Worm (Caenorhabditis elegans): Measurements from ENCODE around the gene cic-1.

DNA sequence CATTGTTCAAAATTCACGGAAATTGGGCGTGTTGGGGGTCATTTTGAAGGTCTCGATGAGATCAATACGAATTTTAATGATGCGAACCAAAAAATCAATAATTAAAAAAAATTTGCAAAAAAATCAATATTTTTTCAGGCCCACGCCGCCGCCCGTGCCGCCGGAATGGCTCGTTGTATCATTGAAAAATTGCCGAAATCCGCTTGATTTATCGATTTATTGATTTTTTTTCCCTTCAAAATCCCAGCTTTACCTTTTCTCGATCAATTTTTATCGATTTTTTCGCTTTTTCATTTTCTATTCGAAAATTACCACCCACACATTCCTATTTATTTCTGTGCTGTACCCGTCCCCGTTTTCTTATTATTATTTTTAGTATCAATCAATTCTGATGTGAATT is 16.7 kb downstream of the cic-1 start:
- TF ChIP-seq pha-4 (tag; optimal IDR thresholded peaks at IDR 0.05) (no peak), fkh-10 (GFP tag; optimal IDR thresholded peaks at IDR 0.05) (no peak)
